Fruit fly (Drosophila melanogaster) whole organism, embryonic: Measurements from ENCODE around the gene CG32428.

Experiments
- Antp ChIP-seq: fragments of 200-800 bp; sonication (Bioruptor generic); optimal IDR thresholded peaks from 3 replicates; lab custom pipeline; 2016; ENCODE audit warnings: missing biosample characterization, missing genetic modification characterization
- CG1024 ChIP-seq: fragments of 200-800 bp; sonication (Bioruptor generic); IDR thresholded peaks from 2 replicates; pipeline ENCODE4 v1.3.6; 2022; ENCODE audit warnings: missing biosample characterization, missing genetic modification characterization
- CG10267 ChIP-seq: fragments of 200-800 bp; sonication (Bioruptor generic); optimal IDR thresholded peaks from 2 replicates; lab custom pipeline; 2018; ENCODE audit warnings: missing biosample characterization, mild to moderate bottlenecking, missing genetic modification characterization, moderate library complexity
- CG10654 ChIP-seq: fragments of 200-800 bp; sonication (Bioruptor generic); optimal IDR thresholded peaks from 2 replicates; lab custom pipeline; 2016; ENCODE audit warnings: missing biosample characterization, missing genetic modification characterization
- CG10959 ChIP-seq: fragments of 200-800 bp; sonication (Bioruptor generic); IDR thresholded peaks from 2 replicates; pipeline ENCODE4 v1.3.6; 2022; ENCODE audit warnings: missing biosample characterization, missing genetic modification characterization
- CG10979 ChIP-seq: fragments of 200-800 bp; sonication (Bioruptor generic); optimal IDR thresholded peaks from 2 replicates; lab custom pipeline; 2018; ENCODE audit warnings: missing biosample characterization, mild to moderate bottlenecking, missing genetic modification characterization, moderate library complexity
- CG12299 ChIP-seq: fragments of 200-800 bp; sonication (Bioruptor generic); optimal IDR thresholded peaks from 2 replicates; lab custom pipeline; 2018; ENCODE audit warnings: missing biosample characterization, mild to moderate bottlenecking, missing genetic modification characterization
- CG13775 ChIP-seq: fragments of 200-800 bp; sonication (Bioruptor generic); optimal IDR thresholded peaks from 3 replicates; lab custom pipeline; 2017; ENCODE audit warnings: missing biosample characterization, mild to moderate bottlenecking, missing genetic modification characterization
- CG14710 ChIP-seq: fragments of 200-800 bp; sonication (Bioruptor generic); optimal IDR thresholded peaks from 3 replicates; lab custom pipeline; 2019; ENCODE audit warnings: missing biosample characterization, mild to moderate bottlenecking, missing genetic modification characterization, moderate library complexity
- CG15269 ChIP-seq: fragments of 200-800 bp; sonication (Bioruptor generic); optimal IDR thresholded peaks from 2 replicates; lab custom pipeline; 2018; ENCODE audit warnings: missing biosample characterization, mild to moderate bottlenecking, missing genetic modification characterization, moderate library complexity
- CG17802 ChIP-seq: fragments of 200-800 bp; sonication (Bioruptor generic); optimal IDR thresholded peaks from 2 replicates; lab custom pipeline; 2018; ENCODE audit warnings: missing biosample characterization, mild to moderate bottlenecking, missing genetic modification characterization, moderate library complexity
- CG17829 ChIP-seq: fragments of 200-800 bp; optimal IDR thresholded peaks from 2 replicates; lab custom pipeline; 2019; ENCODE audit warnings: missing biosample characterization, mild to moderate bottlenecking, missing genetic modification characterization, moderate library complexity
- CG18764 ChIP-seq: fragments of 200-800 bp; sonication (Bioruptor generic); optimal IDR thresholded peaks from 3 replicates; lab custom pipeline; 2016; ENCODE audit warnings: missing biosample characterization, missing genetic modification characterization
- CG2120 ChIP-seq: fragments of 200-800 bp; sonication (Bioruptor generic); optimal IDR thresholded peaks from 3 replicates; lab custom pipeline; 2016; ENCODE audit warnings: missing biosample characterization, missing genetic modification characterization
- CG31224 ChIP-seq: fragments of 200-800 bp; sonication (Bioruptor generic); IDR thresholded peaks from 2 replicates; pipeline ENCODE4 v1.3.6; 2022; ENCODE audit warnings: missing biosample characterization, missing genetic modification characterization
- CG32772 ChIP-seq: fragments of 200-800 bp; sonication (Bioruptor generic); IDR thresholded peaks from 2 replicates; pipeline ENCODE4 v1.3.6; 2022; ENCODE audit warnings: missing biosample characterization, missing genetic modification characterization
- CG33557 ChIP-seq: fragments of 200-800 bp; sonication (Bioruptor generic); optimal IDR thresholded peaks from 2 replicates; lab custom pipeline; 2019; ENCODE audit warnings: missing biosample characterization, mild to moderate bottlenecking, missing genetic modification characterization, moderate library complexity
- CG34422 ChIP-seq: fragments of 200-800 bp; sonication (Bioruptor generic); IDR thresholded peaks from 3 replicates; pipeline ENCODE4 v1.3.6; 2022; ENCODE audit warnings: missing biosample characterization, missing genetic modification characterization
- CG4282 ChIP-seq: fragments of 200-800 bp; sonication (Bioruptor generic); optimal IDR thresholded peaks from 2 replicates; lab custom pipeline; 2016; ENCODE audit warnings: missing biosample characterization, missing genetic modification characterization
- CG4328 ChIP-seq: fragments of 200-800 bp; sonication (Bioruptor generic); optimal IDR thresholded peaks from 3 replicates; lab custom pipeline; 2017; ENCODE audit warnings: missing biosample characterization, missing genetic modification reagents, missing genetic modification characterization
- CG4360 ChIP-seq: fragments of 200-800 bp; sonication (Bioruptor generic); IDR thresholded peaks from 2 replicates; pipeline ENCODE4 v1.3.6; 2022; ENCODE audit warnings: missing biosample characterization, missing genetic modification characterization
- CG7786 ChIP-seq: fragments of 200-800 bp; sonication (Bioruptor generic); optimal IDR thresholded peaks from 2 replicates; lab custom pipeline; 2016; ENCODE audit warnings: missing biosample characterization, missing genetic modification characterization
- CG9876 ChIP-seq: fragments of 200-800 bp; sonication (Bioruptor generic); optimal IDR thresholded peaks from 2 replicates; lab custom pipeline; 2016; ENCODE audit warnings: missing biosample characterization, missing genetic modification characterization
- Camta ChIP-seq: fragments of 200-800 bp; sonication (Bioruptor generic); optimal IDR thresholded peaks from 2 replicates; lab custom pipeline; 2016; ENCODE audit warnings: missing biosample characterization, missing genetic modification characterization
- CkIIα-i1 ChIP-seq: fragments of 200-800 bp; sonication (Bioruptor generic); IDR thresholded peaks from 2 replicates; pipeline ENCODE4 v1.3.6; 2022; ENCODE audit warnings: missing biosample characterization, missing genetic modification characterization
- D19A ChIP-seq: fragments of 200-800 bp; optimal IDR thresholded peaks from 3 replicates; lab custom pipeline; 2019; ENCODE audit warnings: missing biosample characterization, mild to moderate bottlenecking, missing genetic modification characterization, moderate library complexity
- Dek ChIP-seq: fragments of 200-800 bp; sonication (Bioruptor generic); optimal IDR thresholded peaks from 3 replicates; lab custom pipeline; 2019; ENCODE audit warnings: missing biosample characterization, mild to moderate bottlenecking, missing genetic modification characterization, moderate library complexity
- Doc2 ChIP-seq: fragments of 200-800 bp; sonication (Bioruptor generic); IDR thresholded peaks from 2 replicates; pipeline ENCODE4 v1.3.6; 2022; ENCODE audit warnings: missing biosample characterization, missing genetic modification characterization
- Dref ChIP-seq: fragments of 200-800 bp; sonication (Bioruptor generic); IDR thresholded peaks from 2 replicates; pipeline ENCODE4 v1.3.6; 2022; ENCODE audit warnings: missing biosample characterization, missing genetic modification characterization
- Drgx ChIP-seq: fragments of 200-800 bp; sonication (Bioruptor generic); IDR thresholded peaks from 2 replicates; pipeline ENCODE4 v1.3.6; 2022; ENCODE audit warnings: missing biosample characterization, missing genetic modification characterization
- Nf-YC ChIP-seq: fragments of 200-800 bp; optimal IDR thresholded peaks from 3 replicates; lab custom pipeline; 2019; ENCODE audit warnings: missing biosample characterization, mild to moderate bottlenecking, missing genetic modification characterization, moderate library complexity
- Side ChIP-seq: fragments of 200-800 bp; sonication (Bioruptor generic); optimal IDR thresholded peaks from 2 replicates; lab custom pipeline; 2016; ENCODE audit warnings: missing biosample characterization, missing genetic modification characterization
- Sox102F ChIP-seq: fragments of 200-800 bp; sonication (Bioruptor generic); optimal IDR thresholded peaks from 2 replicates; lab custom pipeline; 2018; ENCODE audit warnings: missing biosample characterization, mild to moderate bottlenecking, missing genetic modification characterization, moderate library complexity
- Spps ChIP-seq: fragments of 200-800 bp; sonication (Bioruptor generic); optimal IDR thresholded peaks from 2 replicates; lab custom pipeline; 2018; ENCODE audit warnings: missing biosample characterization, mild to moderate bottlenecking, missing genetic modification characterization
- Trl ChIP-seq, 3 experiments: fragments of >200 bp in 2 of 3; fragments of 200-800 bp in 1 of 3; sonication (Bioruptor generic) in 1 of 3; optimal IDR thresholded peaks; 2 replicates in 1 of 3; 3 replicates in 2 of 3; lab custom pipeline; 2016 to 2017; ENCODE audit warnings: missing biosample characterization in 1 of 3, missing genetic modification characterization in 1 of 3
- al ChIP-seq: fragments of 200-800 bp; sonication (Bioruptor generic); IDR thresholded peaks from 2 replicates; pipeline ENCODE4 v1.3.6; 2022; ENCODE audit warnings: missing biosample characterization, missing genetic modification characterization
- chm ChIP-seq: fragments of 200-800 bp; sonication (Bioruptor generic); IDR thresholded peaks from 2 replicates; pipeline ENCODE4 v1.3.6; 2022; ENCODE audit warnings: missing biosample characterization, missing genetic modification characterization
- dysf ChIP-seq: fragments of 200-800 bp; sonication (Bioruptor generic); IDR thresholded peaks from 3 replicates; pipeline ENCODE4 v1.3.6; 2022; ENCODE audit warnings: missing biosample characterization, missing genetic modification characterization
- ems ChIP-seq: fragments of 200-800 bp; sonication (Bioruptor generic); optimal IDR thresholded peaks from 3 replicates; lab custom pipeline; 2016; ENCODE audit warnings: missing biosample characterization, missing genetic modification characterization
- h ChIP-seq: fragments of >200 bp; optimal IDR thresholded peaks from 2 replicates; lab custom pipeline; 2017
- hbn ChIP-seq: fragments of 200-800 bp; sonication (Bioruptor generic); IDR thresholded peaks from 2 replicates; pipeline ENCODE4 v1.3.6; 2022; ENCODE audit warnings: missing biosample characterization, missing genetic modification characterization; ENCODE audit not compliant: partially characterized antibody
- hth ChIP-seq: fragments of >200 bp; optimal IDR thresholded peaks from 2 replicates; lab custom pipeline; 2017; ENCODE audit warnings: inconsistent platforms
- insv ChIP-seq, 2 experiments: fragments of 200-800 bp; sonication (Bioruptor generic); optimal IDR thresholded peaks; 3 replicates each; lab custom pipeline; 2016 to 2018; ENCODE audit warnings: missing biosample characterization in 2 of 2, missing genetic modification characterization in 2 of 2
- jing ChIP-seq: fragments of 200-800 bp; sonication (Bioruptor generic); optimal IDR thresholded peaks from 2 replicates; lab custom pipeline; 2018; ENCODE audit warnings: missing biosample characterization, mild to moderate bottlenecking, missing genetic modification characterization
- kay ChIP-seq: fragments of 200-800 bp; sonication (Bioruptor generic); optimal IDR thresholded peaks from 2 replicates; lab custom pipeline; 2016; ENCODE audit warnings: missing biosample characterization, missing genetic modification characterization
- nau ChIP-seq: fragments of 200-800 bp; sonication (Bioruptor generic); optimal IDR thresholded peaks from 3 replicates; lab custom pipeline; 2017; ENCODE audit warnings: missing biosample characterization, mild to moderate bottlenecking, missing genetic modification characterization, missing genetic modification reagents
- pros ChIP-seq: fragments of 200-800 bp; sonication (Bioruptor generic); optimal IDR thresholded peaks from 3 replicates; lab custom pipeline; 2019; ENCODE audit warnings: missing biosample characterization, mild to moderate bottlenecking, missing genetic modification characterization, moderate library complexity
- run ChIP-seq: fragments of 200-800 bp; sonication (Bioruptor generic); optimal IDR thresholded peaks from 3 replicates; lab custom pipeline; 2018; ENCODE audit warnings: missing biosample characterization, mild to moderate bottlenecking, missing genetic modification characterization
- scrt ChIP-seq: fragments of 200-800 bp; sonication (Bioruptor generic); optimal IDR thresholded peaks from 2 replicates; lab custom pipeline; 2018; ENCODE audit warnings: missing biosample characterization, mild to moderate bottlenecking, missing genetic modification characterization, moderate library complexity
- seq ChIP-seq: fragments of 200-800 bp; sonication (Bioruptor generic); IDR thresholded peaks from 2 replicates; pipeline ENCODE4 v1.3.6; 2022; ENCODE audit warnings: missing biosample characterization, missing genetic modification characterization

The CG32428 gene

dm6 chr3L:20471499-20472313, 1.8 kb downstream of the CG32428 start (continued):
- TF ChIP-seq h (lab: Kevin White, UChicago) (no peak), CG10979 (tag; lab: Kevin White, UChicago) (peak; percentile 12), pros (GFP tag; lab: Kevin White, UChicago) (no peak), CG17829 (tag; lab: Kevin White, UChicago) (no peak), Doc2 (GFP tag; lab: Robert Waterston, UW) (no peak), Trl (optimal IDR thresholded peaks at IDR 0.05; lab: Kevin White, UChicago) (no peak), Trl (GFP tag; optimal IDR thresholded peaks at IDR 0.05; lab: Kevin White, UChicago) (peak; percentile 83), CG9876 (GFP tag; lab: Kevin White, UChicago) (peak; percentile 11), Nf-YC (tag; lab: Kevin White, UChicago) (no peak), CG34422 (GFP tag; lab: Robert Waterston, UW) (peak; percentile 40; the same call in 1 of the 3 replicates), insv (GFP tag; optimal IDR thresholded peaks at IDR 0.05; lab: Kevin White, UChicago) (no peak), CG33557 (GFP tag; lab: Kevin White, UChicago) (peak; percentile 57), CG10959 (GFP tag; lab: Robert Waterston, UW) (peak; percentile 6; the same call in 1 of the 2 replicates), CG2120 (peak; percentile 31), Drgx (0 out of 2 replicates have a peak, but pooled peaks have one; percentile 22), Camta (GFP tag; lab: Kevin White, UChicago) (peak; percentile 51), run (tag; lab: Kevin White, UChicago) (no peak), CG14710 (tag; lab: Kevin White, UChicago) (peak; percentile 16), chm (0 out of 2 replicates have a peak, but pooled peaks have one; percentile 32), Dek (no peak), Side (GFP tag; lab: Kevin White, UChicago) (peak; percentile 61), Sox102F (GFP tag; lab: Kevin White, UChicago) (peak; percentile 57), kay (peak; percentile 17), Antp (GFP tag; lab: Kevin White, UChicago) (peak; percentile 50), CG12299 (no peak), CG4282 (GFP tag; lab: Kevin White, UChicago) (no peak), D19A (tag; lab: Kevin White, UChicago) (peak; percentile 97), CG17802 (no peak), CG31224 (GFP tag; lab: Robert Waterston, UW) (no peak), CG4328 (GFP tag; lab: Kevin White, UChicago) (peak; percentile 31), hbn (GFP tag; lab: Robert Waterston, UW) (no peak), al (GFP tag; lab: Robert Waterston, UW) (no peak), hth (lab: Kevin White, UChicago) (no peak), CG10267 (tag; lab: Kevin White, UChicago) (no peak), ems (peak; percentile 60), CG15269 (no peak), nau (peak; percentile 80), CG10654 (GFP tag; lab: Kevin White, UChicago) (peak; percentile 46), Spps (tag; lab: Kevin White, UChicago) (peak; percentile 44), Dref (GFP tag; lab: Robert Waterston, UW) (no peak), CG13775 (no peak), CkIIα-i1 (GFP tag; lab: Robert Waterston, UW) (no peak), CG18764 (peak; percentile 46), CG1024 (GFP tag; lab: Robert Waterston, UW) (no peak), jing (GFP tag; lab: Kevin White, UChicago) (no peak), CG7786 (GFP tag; lab: Kevin White, UChicago) (peak; percentile 32), CG32772 (GFP tag; lab: Robert Waterston, UW) (no peak), seq (GFP tag; lab: Robert Waterston, UW) (no peak), CG4360 (GFP tag; lab: Robert Waterston, UW) (peak; percentile 21; the same call in 1 of the 2 replicates), scrt (peak; percentile 1), dysf (GFP tag; lab: Robert Waterston, UW) (no peak)
